Worm (Caenorhabditis elegans) whole organism, L4/young adult: ENCODE data around the gene C46A5.6.

Source experiments
- W03F9.2 ChIP-seq: fragments of 150-350 bp; optimal IDR thresholded peaks from 2 replicates; lab custom pipeline; 2014; ENCODE audit warnings: missing biosample characterization, missing genetic modification characterization
- dao-5 ChIP-seq: sonication (generic microtip); optimal IDR thresholded peaks from 2 replicates; lab custom pipeline; 2016; ENCODE audit warnings: missing genotype, missing genetic modification characterization, moderate library complexity, missing compliant biosample characterization
- him-1 ChIP-seq: sonication (generic microtip); optimal IDR thresholded peaks from 2 replicates; lab custom pipeline; 2016; ENCODE audit warnings: missing genotype, missing genetic modification reagents, missing genetic modification characterization, missing compliant biosample characterization

DNA sequence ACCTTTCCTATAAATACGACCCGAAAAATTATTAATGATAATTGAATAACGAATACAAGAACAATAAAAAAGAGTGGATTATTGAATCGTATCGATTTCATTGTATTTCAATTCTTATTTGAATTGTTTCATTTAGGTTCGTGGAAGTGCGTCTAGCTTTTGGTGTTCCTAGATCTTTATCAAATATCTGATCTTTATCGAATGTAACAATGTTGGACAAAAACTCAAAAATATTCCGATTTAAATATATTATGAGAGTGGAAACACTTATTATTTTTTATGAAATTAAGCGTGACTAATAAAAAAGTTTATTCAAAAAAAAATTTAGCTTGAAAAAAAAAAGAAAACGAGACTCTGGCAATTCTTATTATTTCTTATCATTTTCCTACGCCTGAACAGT, 31.7 kb downstream of the C46A5.6 start, which contains the start of the genes C50F7.9 and C50F7.3:
- no peak for TF ChIP-seq him-1 (tag; lab: Kevin White, UChicago)
- no peak for TF ChIP-seq dao-5 (tag; lab: Kevin White, UChicago)
- no peak for TF ChIP-seq W03F9.2 (tag; lab: Kevin White, UChicago)
